Worm (Caenorhabditis elegans) whole organism, L4 larva: ENCODE results near the gene trip-4.

ENCODE experiments used
- aha-1 ChIP-seq: fragments of 150-350 bp; peaks from one replicate; lab custom pipeline; 2014; ENCODE audit warnings: missing biosample characterization, missing genetic modification characterization
- ceh-82 ChIP-seq: sonication (generic microtip); optimal IDR thresholded peaks from 2 replicates; lab custom pipeline; 2017; ENCODE audit warnings: missing biosample characterization, missing genetic modification characterization
- lin-39 ChIP-seq: fragments of 150-350 bp; optimal IDR thresholded peaks from 2 replicates; lab custom pipeline; 2014; ENCODE audit warnings: missing biosample characterization, missing genetic modification reagents, missing genetic modification characterization
- nhr-48 ChIP-seq: sonication (generic microtip); optimal IDR thresholded peaks from 2 replicates; lab custom pipeline; 2016; ENCODE audit warnings: mild to moderate bottlenecking, missing genetic modification characterization, missing compliant biosample characterization
- zip-11 ChIP-seq: fragments of 200-800 bp; sonication (Bioruptor generic); IDR thresholded peaks from 2 replicates; pipeline ENCODE4 v1.3.6; 2022; ENCODE audit warnings: missing genetic modification characterization, missing compliant biosample characterization

- TF ChIP-seq lin-39 (tag; lab: Kevin White, UChicago) (no peak), nhr-48 (tag; lab: Kevin White, UChicago) (peak; percentile 87), zip-11 (GFP tag; lab: Robert Waterston, UW) (no peak), ceh-82 (tag; lab: Kevin White, UChicago) (no peak), aha-1 (tag; lab: Kevin White, UChicago) (peak; percentile 99)
These were observed 13.5 kb upstream of the trip-4 start, which contains the start of gene cmtr-1 for ce11 chrII:15025599-15026164.
